Fruit fly (Drosophila melanogaster) whole organism, larva: ENCODE data around the gene tal-3A.

ENCODE experiments used
- noc ChIP-seq: fragments of 200-800 bp; sonication (Bioruptor generic); optimal IDR thresholded peaks from 3 replicates; lab custom pipeline; 2019; ENCODE audit warnings: missing biosample characterization, mild to moderate bottlenecking, missing genetic modification characterization, moderate library complexity

Gene tal-3A

DNA sequence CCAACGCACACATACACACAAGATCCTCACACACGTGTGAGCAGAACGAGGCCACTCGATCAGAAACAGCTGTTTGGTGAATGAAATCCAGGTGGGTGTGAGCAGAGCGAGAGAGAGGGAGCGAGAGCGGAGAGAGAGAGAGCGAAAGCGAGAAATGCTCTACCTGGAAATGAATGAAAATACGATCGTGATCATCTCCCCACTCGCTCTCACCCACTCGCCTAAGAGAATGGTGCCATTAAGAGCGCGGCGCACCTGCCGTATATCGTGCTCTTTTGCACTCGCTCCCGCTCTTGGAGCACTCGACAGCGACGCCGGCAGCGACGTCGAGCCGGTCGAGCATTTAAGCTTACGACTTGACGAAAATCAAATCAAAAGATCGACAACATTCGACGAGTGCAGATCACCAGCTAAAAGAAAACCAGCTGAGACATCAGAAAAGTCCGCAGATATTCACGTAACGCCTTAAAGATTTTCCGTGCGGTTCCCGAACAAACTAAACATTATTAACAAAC is at the start of gene tal-3A, which contains the start of the genes tal-1A, tal-2A and tal-AA:
TSS of gene tal-3A (plus strand) at position 374 of the 515 bp plus-strand sequence.
TSS of gene tal-1A (plus strand) at position 374 of the 515 bp plus-strand sequence.
TSS of gene tal-2A (plus strand) at position 374 of the 515 bp plus-strand sequence.
TSS of gene tal-AA (plus strand) at position 374 of the 515 bp plus-strand sequence.
- TF ChIP-seq noc (tag; lab: Kevin White, UChicago), result peak; percentile 27

DNA sequence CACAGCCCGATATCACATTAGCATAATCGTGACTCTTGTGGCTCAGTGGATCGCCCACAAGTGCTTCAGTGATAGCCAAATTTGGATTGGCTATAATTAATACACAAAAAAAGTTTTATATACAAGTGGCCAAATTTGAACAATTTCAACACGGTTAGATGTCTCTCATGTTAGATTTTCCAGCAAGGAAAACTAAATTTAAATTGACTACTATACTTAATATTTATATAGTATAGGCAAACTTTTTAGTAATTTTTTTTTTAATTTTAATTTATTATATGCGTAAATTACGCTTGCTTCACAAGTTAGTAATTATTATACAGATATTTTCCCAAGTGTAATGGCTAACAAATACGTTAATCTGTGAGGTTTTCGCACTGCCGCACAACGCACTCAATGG is 47.9 kb upstream of the tal-3A start:
- no peak for TF ChIP-seq noc (tag; lab: Kevin White, UChicago)

DNA sequence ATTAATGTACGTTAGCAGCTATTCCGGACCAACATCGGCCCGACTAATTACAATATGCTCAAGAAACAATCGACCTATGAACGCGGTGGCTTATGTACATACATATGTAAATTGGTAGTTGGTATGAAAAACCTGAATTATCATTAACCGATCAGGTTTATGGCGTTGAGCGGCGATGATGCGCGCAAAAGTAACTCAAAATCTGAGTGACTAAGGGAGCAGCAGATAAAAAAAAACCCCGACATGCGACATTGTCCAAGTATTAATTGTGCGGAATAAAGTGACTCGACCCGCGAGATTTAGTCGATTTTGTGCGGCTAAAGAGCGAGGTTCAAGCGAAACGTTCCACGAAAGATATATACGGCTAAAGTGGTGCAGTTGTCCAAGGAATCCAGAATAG is 47.5 kb upstream of the tal-3A start, which contains the start of gene CG9312:
TSS of gene CG9312 (plus strand) at position 301 of the 400 bp plus-strand sequence.
- TF ChIP-seq noc (tag; lab: Kevin White, UChicago), result no peak

DNA sequence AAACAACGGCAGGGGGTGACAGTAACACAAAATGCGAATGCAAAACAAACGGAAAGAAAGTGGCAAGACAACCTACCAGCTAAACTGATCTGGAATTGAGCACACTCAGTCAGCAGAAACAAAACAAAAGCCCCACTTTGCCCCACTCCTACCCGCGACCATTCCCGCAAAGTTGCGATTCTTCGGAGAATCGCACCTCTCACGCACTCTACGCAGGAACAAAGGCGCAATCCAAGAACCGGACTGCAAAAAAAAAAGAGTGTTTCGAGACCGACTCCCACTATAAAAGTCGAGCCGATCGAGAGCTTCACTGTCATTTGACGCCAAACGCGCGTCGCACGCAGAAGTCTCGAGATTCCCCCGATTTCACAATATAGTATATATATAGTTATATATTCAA is 45.7 kb upstream of the tal-3A start, which contains the start of gene Cht5:
TSS of gene Cht5 (plus strand) at position 311 of the 400 bp plus-strand sequence.
- TF ChIP-seq noc (tag; lab: Kevin White, UChicago), result no peak

DNA sequence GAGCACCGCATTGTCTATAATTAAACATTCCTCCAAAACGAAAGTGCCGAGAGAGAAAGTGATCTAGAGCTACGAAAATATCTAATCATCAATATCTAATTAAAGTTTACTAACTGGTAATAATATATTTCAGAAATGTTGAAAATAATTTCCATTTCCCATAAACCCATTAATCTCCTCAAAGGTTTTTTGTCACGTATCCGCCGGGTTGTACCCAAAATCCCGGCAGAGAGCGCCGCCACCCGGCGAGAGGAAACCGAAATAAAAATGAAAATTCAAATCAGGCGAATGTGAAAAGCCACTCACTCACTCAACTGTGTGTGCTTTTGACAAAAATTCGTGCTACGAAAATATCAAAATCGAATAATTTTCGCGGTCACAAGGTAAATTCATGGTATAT is 41.7 kb upstream of the tal-3A start, which contains the start of gene CG9297:
TSS of gene CG9297 (plus strand) at position 301 of the 400 bp plus-strand sequence.
- TF ChIP-seq noc (tag; lab: Kevin White, UChicago), result no peak

DNA sequence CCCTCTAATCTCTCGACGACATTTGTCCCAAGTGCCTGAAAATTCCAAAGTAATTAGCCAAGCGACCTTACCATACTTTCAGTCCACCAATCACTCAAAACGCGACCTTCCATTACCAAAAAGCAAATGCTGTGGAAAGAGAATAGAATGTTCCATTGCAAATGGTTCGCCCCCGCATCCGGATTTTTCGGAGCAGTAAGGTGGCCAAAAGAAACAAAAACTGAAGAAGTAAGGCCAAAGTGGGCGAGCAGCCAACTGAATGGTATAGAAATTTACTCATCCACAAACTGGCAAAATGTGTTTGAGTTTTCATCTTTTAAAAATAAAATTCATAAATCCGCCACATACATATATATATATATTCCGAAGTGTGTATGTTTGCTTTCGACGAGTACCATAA is 39.6 kb upstream of the tal-3A start:
- no peak for TF ChIP-seq noc (tag; lab: Kevin White, UChicago)

DNA sequence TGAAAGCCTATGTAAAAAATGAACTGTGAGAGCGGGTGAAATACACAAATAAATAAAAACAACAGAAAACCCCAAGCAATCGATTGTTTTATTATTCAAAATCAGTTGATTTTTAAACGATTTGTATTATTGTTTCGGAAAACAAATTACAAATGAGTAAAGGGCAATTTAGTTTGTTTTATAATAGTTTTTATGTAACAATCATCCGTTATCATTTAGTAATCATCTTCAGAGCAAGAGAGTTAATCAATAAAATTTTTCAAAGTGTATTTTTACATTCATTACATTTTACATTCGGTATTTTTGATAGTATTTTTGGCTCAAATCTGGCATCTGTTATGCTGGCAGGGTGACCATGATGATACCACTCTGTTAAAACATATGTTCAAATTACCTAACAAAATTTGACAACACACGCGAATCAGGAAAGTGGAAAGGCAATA is 33.6 kb upstream of the tal-3A start, which contains the start of the genes CG42375 and CG9288:
TSS of gene CG42375 (plus strand) at position 384 of the 443 bp plus-strand sequence.
TSS of gene CG9288 (plus strand) at position 384 of the 443 bp plus-strand sequence.
- TF ChIP-seq noc (tag; lab: Kevin White, UChicago), result no peak

DNA sequence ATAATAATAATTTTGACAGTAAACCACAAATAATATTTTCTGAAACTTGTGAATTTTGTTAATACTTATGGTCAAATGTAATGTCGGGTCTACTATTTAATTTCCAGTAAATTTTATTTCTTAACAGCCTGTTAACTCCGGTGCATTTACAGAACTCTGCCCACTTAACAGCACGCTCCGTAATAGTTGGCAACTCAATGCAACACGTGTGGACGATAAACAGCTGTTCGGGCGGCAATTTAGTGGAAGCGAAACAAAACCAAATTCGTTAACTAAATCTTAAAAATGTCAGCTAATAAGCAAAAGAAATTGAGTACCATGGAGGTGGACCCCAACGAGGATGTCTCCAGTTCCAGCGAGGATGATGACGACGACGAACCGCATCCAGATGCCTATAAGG is 32.1 kb upstream of the tal-3A start, which contains the start of gene CG9286:
TSS of gene CG9286 (plus strand) at position 196 of the 400 bp plus-strand sequence.
- no peak for TF ChIP-seq noc (tag; lab: Kevin White, UChicago)

DNA sequence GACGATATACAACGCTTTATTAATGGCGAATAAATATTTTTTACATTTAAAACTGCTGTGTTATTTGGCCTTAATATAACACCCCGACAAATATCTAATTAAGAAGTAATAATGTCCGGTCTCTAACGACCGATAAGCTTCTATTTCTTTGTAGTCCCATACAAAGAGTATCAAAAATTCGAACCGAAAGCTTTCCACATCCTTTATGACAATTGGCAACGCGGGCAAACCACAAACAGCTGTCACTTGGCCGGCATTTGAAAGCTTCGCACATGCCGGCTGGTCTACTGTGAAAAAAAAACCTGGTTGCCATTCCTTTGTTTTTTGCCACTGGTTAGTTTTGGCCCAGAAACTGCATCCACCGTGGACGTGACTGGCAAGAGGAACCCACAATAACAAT is 30.9 kb upstream of the tal-3A start, which contains the start of gene Dip-B:
TSS of gene Dip-B (plus strand) at position 254 of the 400 bp plus-strand sequence.
- TF ChIP-seq noc (tag; lab: Kevin White, UChicago), result no peak

DNA sequence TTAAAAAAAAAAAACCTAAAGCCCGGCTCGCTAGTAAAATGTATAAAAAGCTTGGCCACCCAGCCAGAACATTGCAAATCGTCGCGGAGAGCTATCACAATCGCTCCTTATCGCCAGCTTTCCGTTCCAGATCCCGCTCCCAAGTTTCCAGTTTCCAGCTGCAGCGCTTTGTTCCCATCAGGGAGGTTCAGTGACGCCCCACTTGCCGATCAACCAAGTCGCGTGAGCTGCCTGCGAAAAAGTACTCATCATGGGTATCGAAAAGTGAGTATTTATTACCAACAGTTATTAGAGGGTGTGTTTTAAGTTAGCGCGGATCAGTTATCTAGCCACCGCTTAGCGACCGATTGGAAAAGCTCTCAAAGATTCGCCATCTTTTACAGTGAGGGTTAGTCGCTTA is 30.3 kb upstream of the tal-3A start:
- no peak for TF ChIP-seq noc (tag; lab: Kevin White, UChicago)

DNA sequence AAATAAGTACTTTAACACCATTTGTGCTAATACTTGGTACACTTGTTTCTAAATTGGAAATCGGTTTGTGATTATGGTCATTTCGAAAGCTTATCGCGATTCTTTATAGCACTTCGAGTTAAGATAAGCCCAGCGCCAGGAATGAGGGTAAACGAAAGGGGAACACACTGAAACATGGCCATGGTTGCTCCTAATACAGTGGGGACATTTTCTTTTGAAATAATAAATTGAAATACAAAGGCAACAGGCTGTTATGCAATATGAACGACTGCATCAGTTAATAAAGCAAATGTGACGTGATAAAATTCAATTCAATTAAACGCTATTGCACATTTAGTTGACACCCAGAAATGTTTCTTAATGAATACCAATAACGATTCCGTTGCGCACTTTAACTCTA is 29.5 kb upstream of the tal-3A start:
- TF ChIP-seq noc (tag; lab: Kevin White, UChicago), result no peak

DNA sequence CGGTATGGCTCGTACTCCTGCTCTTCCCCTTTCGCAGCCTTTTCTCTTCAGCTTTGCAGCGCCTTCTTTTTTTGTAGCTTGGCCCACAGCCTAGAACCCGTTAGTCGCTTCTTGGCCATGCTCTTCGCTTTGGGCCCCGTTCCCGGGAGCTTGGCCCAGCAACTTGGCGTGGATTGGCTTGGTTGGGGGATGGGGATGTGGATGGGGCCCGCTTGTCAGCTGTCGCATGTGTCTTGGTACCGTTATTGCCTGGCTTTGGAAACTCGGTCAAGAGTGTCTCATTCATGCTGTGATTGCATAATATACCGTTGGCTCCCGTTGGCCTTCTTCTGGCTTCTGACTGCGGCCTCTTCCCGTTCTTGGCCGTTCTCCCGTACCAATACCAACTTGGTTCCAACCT is 27.0 kb upstream of the tal-3A start:
- no peak for TF ChIP-seq noc (tag; lab: Kevin White, UChicago)

DNA sequence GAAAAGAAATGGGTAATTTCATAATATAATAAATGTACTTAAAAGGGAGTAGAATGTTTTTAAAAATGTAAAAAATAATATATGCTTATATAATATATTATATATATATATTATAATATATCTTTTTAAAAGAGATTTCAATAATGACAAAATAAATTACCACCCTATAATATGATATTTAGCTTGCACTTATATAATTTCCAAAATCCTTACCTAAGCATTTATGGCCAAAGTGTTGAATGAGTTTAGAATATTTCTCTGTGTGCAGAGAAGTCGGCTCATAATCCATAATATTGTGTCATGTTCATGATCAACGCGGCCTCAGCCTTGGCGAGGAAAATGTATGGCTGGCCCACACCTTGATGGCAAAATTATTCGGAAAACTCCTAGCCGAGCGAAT is 24.7 kb upstream of the tal-3A start:
- no peak for TF ChIP-seq noc (tag; lab: Kevin White, UChicago)

DNA sequence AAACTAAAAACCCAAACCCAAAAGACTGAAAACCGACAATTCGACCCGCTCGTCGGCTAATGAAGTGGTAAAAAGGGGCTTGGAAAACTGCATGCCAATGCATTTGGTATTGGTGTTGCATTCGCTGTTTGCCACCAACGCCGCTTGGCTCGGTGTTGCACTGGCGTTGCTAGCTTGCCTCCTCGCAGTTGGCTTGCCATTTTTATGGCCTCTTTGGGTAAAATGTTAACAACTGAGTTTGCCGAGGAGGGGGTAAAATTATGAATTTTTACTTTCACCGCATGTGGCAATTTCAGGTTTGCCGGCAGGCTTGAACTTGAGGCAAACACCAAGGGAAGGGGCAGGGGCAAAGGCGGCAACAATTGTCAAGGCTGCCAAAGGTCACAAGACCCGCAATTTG is 24.2 kb upstream of the tal-3A start:
- TF ChIP-seq noc (tag; lab: Kevin White, UChicago), result no peak

DNA sequence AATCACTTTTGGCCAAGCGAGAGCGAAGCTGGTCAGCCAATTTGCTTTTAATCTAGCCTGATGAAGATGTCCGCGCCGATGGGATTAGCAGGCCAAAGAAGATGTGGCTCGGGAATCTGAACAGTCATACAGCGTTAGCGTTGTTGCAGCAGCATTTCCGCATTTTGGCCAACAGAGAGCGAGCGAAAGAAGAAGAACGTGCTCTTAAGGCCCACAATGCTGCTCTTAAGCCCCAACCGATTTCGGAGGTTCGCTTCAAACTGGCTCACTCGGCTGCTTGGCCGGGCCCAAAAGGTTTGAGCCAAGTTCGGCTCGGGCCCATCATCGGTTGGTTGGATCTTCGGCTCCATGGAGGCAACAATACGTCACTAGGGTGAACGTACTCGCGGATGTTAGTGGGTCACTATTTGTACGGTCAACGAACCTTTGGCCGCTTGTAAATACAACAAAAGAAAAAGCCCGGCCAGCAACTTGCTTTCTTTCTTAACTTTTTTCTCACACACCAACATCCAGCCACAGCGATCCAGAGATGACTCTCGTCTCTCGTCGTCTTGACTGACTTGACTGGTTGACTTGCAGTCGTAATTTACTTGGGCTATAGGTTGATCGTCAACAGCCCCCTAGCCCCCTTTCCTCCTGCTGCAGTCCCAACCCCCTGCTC is 23.2 kb upstream of the tal-3A start:
- TF ChIP-seq noc (tag; lab: Kevin White, UChicago), result no peak

DNA sequence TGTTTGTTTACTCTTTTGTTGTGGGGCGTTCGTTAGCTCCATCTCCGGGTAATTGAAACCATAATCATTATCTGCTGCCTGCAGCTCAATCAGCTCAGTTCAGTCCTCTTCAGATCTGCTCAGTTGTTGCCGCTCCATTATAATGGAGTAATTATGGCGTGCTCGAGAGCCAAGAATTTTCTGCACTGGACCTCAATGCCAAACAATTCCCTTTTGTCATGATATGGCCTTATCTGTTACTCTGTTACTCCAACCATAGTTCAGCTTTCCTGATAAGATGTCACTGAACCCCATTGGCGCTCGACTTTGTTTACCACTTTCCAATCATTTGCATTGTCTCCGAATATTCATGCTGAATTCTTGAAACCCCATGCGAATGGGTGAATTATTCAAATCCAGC is 22.1 kb upstream of the tal-3A start:
- TF ChIP-seq noc (tag; lab: Kevin White, UChicago), result no peak
